Worm (Caenorhabditis elegans): Measurements from ENCODE around the gene srxa-1.

DNA sequence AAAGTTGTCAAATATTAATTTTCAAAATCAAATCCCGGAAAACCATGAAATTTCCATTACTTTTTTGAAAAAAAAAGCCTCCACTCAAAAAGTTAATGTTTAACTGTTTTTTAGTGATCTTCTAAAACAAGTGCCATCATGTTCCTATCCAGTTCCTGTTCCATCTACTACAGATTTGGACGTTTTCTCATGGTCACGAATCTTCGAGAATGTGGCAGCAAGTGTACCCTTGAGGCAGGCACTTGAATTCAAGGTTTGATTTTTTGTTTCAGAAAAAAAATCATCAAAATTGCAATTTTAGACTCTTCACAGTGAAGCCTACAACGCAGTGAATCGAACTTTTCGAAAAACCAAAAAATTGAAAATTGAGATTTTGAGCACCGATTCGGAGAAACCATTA, 17.4 kb upstream of the srxa-1 start:
- TF ChIP-seq hmbx-1 (tag; optimal IDR thresholded peaks at IDR 0.05), result no peak
- TF ChIP-seq hnd-1 (tag; optimal IDR thresholded peaks at IDR 0.05), result no peak
- TF ChIP-seq F13C5.2 (tag; optimal IDR thresholded peaks at IDR 0.05), result no peak
- TF ChIP-seq ceh-36 (tag; optimal IDR thresholded peaks at IDR 0.05), result no peak
- no peak for TF ChIP-seq B0310.2 (tag; optimal IDR thresholded peaks at IDR 0.05)
- TF ChIP-seq pes-1 (GFP tag; IDR thresholded peaks at IDR 0.05), result no peak
- TF ChIP-seq sea-1 (GFP tag; conservative IDR thresholded peaks at IDR 0.05), result no peak
- TF ChIP-seq hmg-4 (GFP tag; optimal IDR thresholded peaks at IDR 0.05), result no peak

All from whole organism, early embryonic.